Worm (Caenorhabditis elegans) whole organism, midembryonic: ENCODE results near the gene tiar-2.

Source experiments
- T22C8.4 ChIP-seq: fragments of 200-800 bp; sonication (Bioruptor generic); IDR thresholded peaks from 2 replicates; pipeline ENCODE4 v1.3.6; 2022; ENCODE audit warnings: missing genetic modification characterization, missing compliant biosample characterization
- cog-1 ChIP-seq: sonication (generic microtip); optimal IDR thresholded peaks from 2 replicates; lab custom pipeline; 2016; ENCODE audit warnings: missing genetic modification characterization, missing compliant biosample characterization
- klf-2 ChIP-seq: fragments of 200-800 bp; sonication (Bioruptor generic); conservative IDR thresholded peaks from 2 replicates; pipeline ENCODE4 v1.3.6; 2022; ENCODE audit warnings: missing genetic modification reagents, missing genetic modification characterization, missing compliant biosample characterization
- ref-1 ChIP-seq: fragments of 200-800 bp; sonication (Bioruptor generic); conservative IDR thresholded peaks from 2 replicates; pipeline ENCODE4 v1.3.6; 2022; ENCODE audit warnings: missing genetic modification reagents, missing genetic modification characterization, missing compliant biosample characterization
- tab-1 ChIP-seq: fragments of 200-800 bp; sonication (Bioruptor generic); IDR thresholded peaks from 2 replicates; pipeline ENCODE4 v1.3.6; 2022; ENCODE audit warnings: missing genetic modification characterization, missing compliant biosample characterization
- ztf-23 ChIP-seq: fragments of 200-800 bp; sonication (Bioruptor generic); IDR thresholded peaks from 2 replicates; pipeline ENCODE4 v1.3.6; 2022; ENCODE audit warnings: missing genetic modification reagents, missing genetic modification characterization, missing compliant biosample characterization

DNA sequence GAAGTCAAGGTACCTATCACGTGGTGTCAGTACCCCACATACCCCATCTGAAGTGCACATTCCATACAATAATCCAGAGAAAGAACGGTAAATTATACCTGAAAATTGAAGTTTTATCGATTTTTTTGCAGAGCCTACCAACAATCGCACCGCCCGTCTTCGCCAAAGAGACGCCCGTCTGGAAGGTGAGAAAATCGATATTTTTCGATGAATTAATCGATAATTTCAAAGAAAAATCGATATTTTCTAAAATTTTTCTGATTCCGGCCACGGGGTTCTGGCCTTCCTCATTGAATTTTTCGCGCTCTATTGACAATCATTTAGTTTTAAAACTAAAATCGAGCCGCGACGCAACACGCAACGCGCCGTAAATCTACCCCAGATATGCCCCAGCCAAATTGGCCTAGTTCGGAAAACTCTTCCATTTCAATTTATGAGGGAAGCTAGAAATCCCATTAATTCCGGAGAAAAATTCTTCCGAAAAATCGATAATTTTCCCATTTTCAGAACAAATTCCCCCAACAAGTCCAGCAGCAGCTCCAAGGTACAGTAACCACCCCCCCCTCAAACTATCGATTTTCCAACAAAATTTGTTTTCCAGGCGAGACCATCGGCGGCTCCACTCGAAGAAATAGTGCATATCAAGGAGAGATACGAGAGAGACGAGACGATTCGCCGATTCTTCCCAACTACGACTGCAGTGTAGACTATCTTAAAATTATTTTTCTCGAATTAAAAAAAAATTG is 1.9 kb upstream of the tiar-2 start:
- no peak for TF ChIP-seq tab-1 (GFP tag; lab: Robert Waterston, UW)
- no peak for TF ChIP-seq klf-2 (GFP tag; lab: Robert Waterston, UW)
- TF ChIP-seq T22C8.4 = peak; percentile 60
- TF ChIP-seq ztf-23 (GFP tag; lab: Robert Waterston, UW) = no peak
- no peak for TF ChIP-seq cog-1 (tag; lab: Kevin White, UChicago)
- TF ChIP-seq ref-1 (GFP tag; lab: Robert Waterston, UW) = no peak
